In the genomic region with DNA sequence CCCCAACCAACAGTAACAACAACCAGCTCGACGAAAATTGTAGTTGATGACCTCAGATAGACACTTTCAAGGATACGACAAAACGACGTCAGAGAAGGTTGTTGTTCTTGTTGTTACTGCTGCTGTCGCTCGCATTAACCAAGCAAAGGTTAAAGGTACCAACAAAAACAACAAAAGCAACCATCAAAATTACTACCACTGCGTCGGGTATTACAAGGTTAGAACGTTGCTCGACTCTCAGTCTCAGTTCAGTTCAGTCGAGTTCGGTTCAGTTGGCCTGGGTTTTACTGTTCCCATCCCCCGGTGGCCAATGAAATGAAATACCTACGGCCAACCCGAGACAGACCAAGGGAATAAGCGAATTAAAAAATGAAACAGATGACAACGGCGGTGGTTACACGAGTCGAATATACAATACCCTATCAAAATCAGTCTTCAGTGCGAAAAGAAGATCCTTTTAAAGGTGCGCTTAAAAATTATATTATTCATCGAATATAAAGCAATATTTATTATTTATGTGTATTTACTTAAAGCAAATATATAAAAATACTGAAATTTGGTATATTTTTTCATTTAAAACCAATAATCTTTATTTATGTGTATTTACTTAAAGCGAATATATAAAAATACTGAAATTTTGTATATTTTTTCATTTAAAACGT, we compare ENCODE assay signal across 3 fruit fly cellular contexts.
TF ChIP-seq lines count a peak whose summit lies in the region.

No protein-coding gene starts in this region.

- TF ChIP-seq CTCF in whole organism, embryonic (GFP tag; optimal IDR thresholded peaks at IDR 0.05; lab: Kevin White, UChicago), result no peak

TF ChIP-seq in whole organism, embryonic, 481 proteins besides CTCF, POLR2A, EP300 and RAD21 (continues in another document):
- TF ChIP-seq Asciz (GFP tag; optimal IDR thresholded peaks at IDR 0.05; lab: Kevin White, UChicago) (peak; percentile 7), CG12769 (tag; optimal IDR thresholded peaks at IDR 0.05; lab: Kevin White, UChicago) (peak; percentile 57), nau (GFP tag; optimal IDR thresholded peaks at IDR 0.05; lab: Kevin White, UChicago) (no peak), yki (optimal IDR thresholded peaks at IDR 0.05; lab: Kevin White, UChicago) (no peak), Camta (GFP tag; optimal IDR thresholded peaks at IDR 0.05; lab: Kevin White, UChicago) (no peak), CG6683 (GFP tag; optimal IDR thresholded peaks at IDR 0.05; lab: Kevin White, UChicago) (peak; percentile 3), pros (GFP tag; optimal IDR thresholded peaks at IDR 0.05; lab: Kevin White, UChicago) (no peak), stc (GFP tag; IDR thresholded peaks at IDR 0.05; lab: Robert Waterston, UW) (no peak), Oaz (GFP tag; IDR thresholded peaks at IDR 0.05; lab: Robert Waterston, UW) (no peak), gsb-n (tag; optimal IDR thresholded peaks at IDR 0.05; lab: Kevin White, UChicago) (no peak), dysf (GFP tag; IDR thresholded peaks at IDR 0.05; lab: Robert Waterston, UW) (0 out of 3 replicates have a peak, but pooled peaks have one; percentile 19), PHDP (tag; optimal IDR thresholded peaks at IDR 0.05; lab: Kevin White, UChicago) (no peak), CG18599 (GFP tag; optimal IDR thresholded peaks at IDR 0.05; lab: Kevin White, UChicago) (no peak), tin (GFP tag; optimal IDR thresholded peaks at IDR 0.05; lab: Kevin White, UChicago) (no peak), dati (GFP tag; IDR thresholded peaks at IDR 0.05; lab: Robert Waterston, UW) (no peak), ap (GFP tag; IDR thresholded peaks at IDR 0.05; lab: Robert Waterston, UW) (no peak), CG14014 (GFP tag; IDR thresholded peaks at IDR 0.05; lab: Robert Waterston, UW) (0 out of 2 replicates have a peak, but pooled peaks have one; percentile 36), ranshi (GFP tag; IDR thresholded peaks at IDR 0.05; lab: Robert Waterston, UW) (no peak), CG4404 (GFP tag; IDR thresholded peaks at IDR 0.05; lab: Robert Waterston, UW) (no peak), pfk (GFP tag; optimal IDR thresholded peaks at IDR 0.05; lab: Kevin White, UChicago) (peak; percentile 87), btn (GFP tag; optimal IDR thresholded peaks at IDR 0.05; lab: Kevin White, UChicago) (no peak), gem (tag; optimal IDR thresholded peaks at IDR 0.05; lab: Kevin White, UChicago) (peak; percentile 39), nerfin-1 (tag; optimal IDR thresholded peaks at IDR 0.05; lab: Kevin White, UChicago) (peak; percentile 32), CG6254 (GFP tag; optimal IDR thresholded peaks at IDR 0.05; lab: Kevin White, UChicago) (no peak), B-H1 (GFP tag; IDR thresholded peaks at IDR 0.05; lab: Robert Waterston, UW) (no peak), CG5180 (GFP tag; optimal IDR thresholded peaks at IDR 0.05; lab: Kevin White, UChicago) (peak; percentile 9), zen (tag; optimal IDR thresholded peaks at IDR 0.05; lab: Kevin White, UChicago) (no peak), chinmo (GFP tag; IDR thresholded peaks at IDR 0.05; lab: Robert Waterston, UW; ENCODE audit: partially characterized antibody) (peak; percentile 86; the same call in 2 of the 4 replicates)

TF ChIP-seq in whole organism, prepupa, 60 proteins besides CTCF, POLR2A, EP300 and RAD21:
- TF ChIP-seq CG34406 (GFP tag; optimal IDR thresholded peaks at IDR 0.05; lab: Kevin White, UChicago) (peak; percentile 4), net (GFP tag; optimal IDR thresholded peaks at IDR 0.05; lab: Kevin White, UChicago) (no peak), CG3032 (tag; optimal IDR thresholded peaks at IDR 0.05; lab: Kevin White, UChicago) (peak; percentile 20), Ets21C (GFP tag; optimal IDR thresholded peaks at IDR 0.05; lab: Kevin White, UChicago) (no peak), spab (GFP tag; optimal IDR thresholded peaks at IDR 0.05; lab: Kevin White, UChicago) (peak; percentile 15), fd59A (GFP tag; optimal IDR thresholded peaks at IDR 0.05; lab: Kevin White, UChicago) (no peak), Eip78C (GFP tag; lab: Kevin White, UChicago) (peak; percentile 58), acj6 (GFP tag; optimal IDR thresholded peaks at IDR 0.05; lab: Kevin White, UChicago) (peak; percentile 2)

TF ChIP-seq in whole organism, pupa, 21 proteins besides CTCF, POLR2A, EP300 and RAD21:
- TF ChIP-seq EcR (GFP tag; optimal IDR thresholded peaks at IDR 0.05; lab: Kevin White, UChicago), result peak; percentile 85
- TF ChIP-seq Pif1B (GFP tag; optimal IDR thresholded peaks at IDR 0.05; lab: Kevin White, UChicago), result no peak
- peak; percentile 44 for TF ChIP-seq CG8159 (tag; optimal IDR thresholded peaks at IDR 0.05; lab: Kevin White, UChicago)
- TF ChIP-seq Ets98B (GFP tag; IDR thresholded peaks at IDR 0.05; lab: Robert Waterston, UW), result no peak
- TF ChIP-seq Pif1A (GFP tag; optimal IDR thresholded peaks at IDR 0.05; lab: Kevin White, UChicago), result no peak
- peak; percentile 28 for TF ChIP-seq CG9948 (tag; optimal IDR thresholded peaks at IDR 0.05; lab: Kevin White, UChicago)
- TF ChIP-seq CG17806 (tag; optimal IDR thresholded peaks at IDR 0.05; lab: Kevin White, UChicago), result no peak
